Worm (Caenorhabditis elegans) whole organism, L2 larva: ENCODE measurements around the gene mcu-1.

Experiments used
- lin-39 ChIP-seq: fragments of 150-350 bp; optimal IDR thresholded peaks from 2 replicates; lab custom pipeline; 2014; ENCODE audit warnings: missing biosample characterization, missing genetic modification reagents, missing genetic modification characterization
- mab-5 ChIP-seq: fragments of 150-350 bp; optimal IDR thresholded peaks from 2 replicates; lab custom pipeline; 2014; ENCODE audit warnings: missing biosample characterization, missing genetic modification characterization
- nhr-237 ChIP-seq: fragments of 150-350 bp; optimal IDR thresholded peaks from 2 replicates; lab custom pipeline; 2014; ENCODE audit warnings: missing biosample characterization, missing genetic modification characterization

- TF ChIP-seq mab-5 (tag; lab: Kevin White, UChicago): peak; percentile 54
- TF ChIP-seq lin-39: no peak
- no peak for TF ChIP-seq nhr-237 (tag; lab: Kevin White, UChicago)
Measured at ce11 chrIV:5952966-5953365, 13.9 kb upstream of the mcu-1 start.
